Worm (Caenorhabditis elegans): ENCODE measurements around the gene Y54F10AM.15.
"Not testable (repeated sequence)": the region's sequence is repeated elsewhere in the genome, so short reads cannot be mapped to it uniquely, and the experiment has no call there.

DNA sequence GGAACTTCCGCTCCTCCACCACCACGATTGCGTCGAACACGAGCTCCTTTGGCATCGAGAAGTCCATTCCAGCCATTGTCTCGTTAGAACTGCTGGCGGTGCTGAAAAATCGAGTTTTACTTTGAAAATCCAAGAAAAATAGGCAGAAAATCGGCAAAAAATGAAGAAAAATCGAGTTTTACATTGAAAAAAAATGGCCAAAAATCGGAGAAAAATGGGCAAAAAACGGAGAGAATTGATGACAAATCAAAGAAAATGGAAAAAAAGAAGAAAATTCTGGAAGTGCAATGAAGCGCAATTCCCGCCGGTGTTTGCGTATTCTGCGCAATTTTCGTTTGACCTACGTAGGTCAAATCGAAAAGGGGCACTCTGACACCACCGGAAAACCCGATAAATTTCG lies 35.4 kb upstream of the Y54F10AM.15 start, which contains the start of gene Y54F10AM.11:
- not testable (repeated sequence) for TF ChIP-seq dao-5, him-1, W03F9.2 (tag; optimal IDR thresholded peaks at IDR 0.05)
